Worm (Caenorhabditis elegans): ENCODE results near the gene clec-49.

clec-49 gene

DNA sequence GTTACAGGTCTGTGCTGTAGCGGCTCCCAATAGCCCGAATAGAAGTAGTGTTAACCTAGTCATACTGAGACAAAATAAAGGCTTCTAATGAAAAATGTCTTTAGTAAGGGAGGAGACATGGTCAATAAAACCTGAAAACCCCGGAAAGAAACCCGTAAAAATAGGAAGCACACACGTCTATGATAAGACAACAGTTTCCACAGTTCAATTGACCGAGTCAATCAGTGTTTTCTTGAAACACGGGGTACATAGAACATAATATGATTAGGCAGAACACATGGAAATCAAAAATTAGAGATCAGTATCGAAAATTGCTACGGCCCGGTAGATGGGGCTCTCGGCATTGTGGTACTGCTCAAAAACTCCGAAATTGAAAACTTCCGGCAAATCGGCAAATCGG lies at the start of gene clec-49:
Gene clec-49, minus strand, starts transcription at position 103 of the 400 bp plus-strand sequence.
- TF ChIP-seq nhr-23 (tag; optimal IDR thresholded peaks at IDR 0.05) (no peak), daf-12 (tag; optimal IDR thresholded peaks at IDR 0.05) (no peak), nhr-77 (tag; optimal IDR thresholded peaks at IDR 0.05) (no peak), nhr-25 (tag; optimal IDR thresholded peaks at IDR 0.05) (no peak), elt-2 (tag; optimal IDR thresholded peaks at IDR 0.05) (peak; percentile 69), unc-39 (tag; optimal IDR thresholded peaks at IDR 0.05) (no peak), hmg-11 (tag; optimal IDR thresholded peaks at IDR 0.05) (no peak), ceh-28 (tag; optimal IDR thresholded peaks at IDR 0.05) (no peak), egl-27 (tag; optimal IDR thresholded peaks at IDR 0.05) (no peak), ceh-16 (tag; optimal IDR thresholded peaks at IDR 0.05) (no peak), zag-1 (tag; optimal IDR thresholded peaks at IDR 0.05) (no peak), eor-1 (tag; optimal IDR thresholded peaks at IDR 0.05) (no peak), ztf-4 (tag; optimal IDR thresholded peaks at IDR 0.05) (no peak), nfya-1 (tag; optimal IDR thresholded peaks at IDR 0.05; ENCODE audit: insufficient read depth) (no peak), nhr-28 (tag; optimal IDR thresholded peaks at IDR 0.05) (no peak), pqm-1 (tag; optimal IDR thresholded peaks at IDR 0.05) (peak; percentile 65), egl-5 (tag; optimal IDR thresholded peaks at IDR 0.05) (no peak)

DNA sequence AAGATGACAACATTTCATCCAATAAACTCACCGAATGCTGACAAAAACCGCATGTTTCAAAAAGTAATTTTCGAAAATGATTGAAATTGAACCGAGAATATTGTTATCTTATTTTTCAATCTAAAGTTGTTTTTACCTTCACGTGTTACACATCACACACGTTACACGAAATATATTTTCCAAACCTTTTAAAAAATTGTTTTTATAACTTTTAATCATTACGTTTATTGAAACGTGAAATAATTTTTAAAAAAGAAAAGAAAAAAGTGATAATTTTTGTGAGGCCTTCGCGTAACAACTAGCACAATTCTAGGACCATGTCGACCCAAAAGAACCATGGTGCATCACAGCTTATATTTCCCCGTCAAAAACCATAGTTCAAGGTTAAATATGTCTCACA lies 43.9 kb upstream of the clec-49 start, which contains the start of gene M162.7:
Gene M162.7, minus strand, starts transcription at position 101 of the 400 bp plus-strand sequence.
- TF ChIP-seq jun-1 (tag; optimal IDR thresholded peaks at IDR 0.05) (no peak), egl-5 (tag; optimal IDR thresholded peaks at IDR 0.05) (no peak)

ce11 chrV:19790248-19790647 lies 39.2 kb upstream of the clec-49 start:
- no peak for TF ChIP-seq snpc-4 (tag; optimal IDR thresholded peaks at IDR 0.05)
- no peak for TF ChIP-seq nfya-1 (tag; optimal IDR thresholded peaks at IDR 0.05; ENCODE audit: insufficient read depth)
- no peak for TF ChIP-seq lsy-12 (tag; optimal IDR thresholded peaks at IDR 0.05)
- TF ChIP-seq eor-1 (tag; optimal IDR thresholded peaks at IDR 0.05), result no peak
- TF ChIP-seq nhr-28 (tag; optimal IDR thresholded peaks at IDR 0.05), result no peak
- no peak for TF ChIP-seq skn-1 (tag; optimal IDR thresholded peaks at IDR 0.05)
- no peak for TF ChIP-seq elt-1 (tag; optimal IDR thresholded peaks at IDR 0.05)
- TF ChIP-seq nhr-67 (tag; optimal IDR thresholded peaks at IDR 0.05), result no peak
- no peak for TF ChIP-seq sea-2 (GFP tag; optimal IDR thresholded peaks at IDR 0.05)

ce11 chrV:19788360-19788759 lies 37.3 kb upstream of the clec-49 start, which contains the start of gene clec-258:
Gene clec-258, plus strand, starts transcription at chrV:19788440.
- no peak for TF ChIP-seq unc-39 (tag; optimal IDR thresholded peaks at IDR 0.05)
- TF ChIP-seq elt-2 (tag; optimal IDR thresholded peaks at IDR 0.05), result peak; percentile 50
- TF ChIP-seq pqm-1 (tag; optimal IDR thresholded peaks at IDR 0.05), result peak; percentile 51
- TF ChIP-seq nhr-237 (tag; optimal IDR thresholded peaks at IDR 0.05), result no peak
- no peak for TF ChIP-seq nhr-25 (tag; optimal IDR thresholded peaks at IDR 0.05)

DNA sequence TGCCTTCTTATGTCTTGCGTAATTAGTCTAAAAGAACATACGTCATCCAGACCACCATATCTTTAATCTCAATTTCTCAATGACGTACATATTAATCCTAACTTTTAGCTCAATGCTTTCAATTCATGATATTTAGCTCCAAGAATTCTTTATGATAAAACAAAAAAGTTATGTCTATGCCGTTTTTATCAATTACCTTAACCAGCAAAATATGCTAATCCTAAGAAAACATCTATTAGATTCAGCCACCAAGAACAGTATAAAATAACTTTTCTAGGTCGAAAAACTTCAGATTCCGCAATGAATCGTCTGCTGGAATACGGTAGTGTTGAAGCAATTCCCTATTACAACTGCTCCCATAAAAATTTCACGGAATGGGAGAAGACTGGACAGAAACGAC lies 32.8 kb upstream of the clec-49 start, which contains the start of gene srt-45:
Gene srt-45, plus strand, starts transcription at position 301 of the 400 bp plus-strand sequence.
- TF ChIP-seq fkh-10 (GFP tag; optimal IDR thresholded peaks at IDR 0.05) (no peak), nhr-23 (tag; optimal IDR thresholded peaks at IDR 0.05) (no peak), pqm-1 (tag; optimal IDR thresholded peaks at IDR 0.05) (no peak), daf-12 (tag; optimal IDR thresholded peaks at IDR 0.05) (no peak), fos-1 (tag; optimal IDR thresholded peaks at IDR 0.05) (no peak), unc-39 (tag; optimal IDR thresholded peaks at IDR 0.05) (no peak), R02D3.7 (tag; optimal IDR thresholded peaks at IDR 0.05) (no peak), nhr-12 (tag; optimal IDR thresholded peaks at IDR 0.05) (no peak), fkh-2 (tag; optimal IDR thresholded peaks at IDR 0.05) (no peak), nhr-43 (tag; optimal IDR thresholded peaks at IDR 0.05; ENCODE audit: poor library complexity, severe bottlenecking) (no peak), ama-1 (optimal IDR thresholded peaks at IDR 0.05) (no peak), hmg-11 (tag; optimal IDR thresholded peaks at IDR 0.05) (no peak), elt-2 (tag; optimal IDR thresholded peaks at IDR 0.05) (no peak), ceh-16 (tag; optimal IDR thresholded peaks at IDR 0.05) (no peak), nhr-77 (tag; optimal IDR thresholded peaks at IDR 0.05) (no peak), pha-4 (tag; optimal IDR thresholded peaks at IDR 0.05) (no peak), mml-1 (tag; optimal IDR thresholded peaks at IDR 0.05) (no peak), nhr-237 (tag; optimal IDR thresholded peaks at IDR 0.05) (no peak)

All from whole organism, L3 larva.